Fruit fly (Drosophila melanogaster) Kc167 (cell line): ENCODE results near the gene CG15643.

Experiments used
- Myc ChIP-seq: fragments of >200 bp; optimal IDR thresholded peaks from 2 replicates; lab custom pipeline; 2017; ENCODE audit warnings: missing external identifiers
- Sin3A ChIP-seq: fragments of >200 bp; optimal IDR thresholded peaks from 2 replicates; lab custom pipeline; 2018; ENCODE audit warnings: missing external identifiers
- h ChIP-seq: fragments of >200 bp; optimal IDR thresholded peaks from 3 replicates; lab custom pipeline; 2018; ENCODE audit warnings: missing external identifiers
- insv ChIP-seq: fragments of >200 bp; optimal IDR thresholded peaks from 3 replicates; lab custom pipeline; 2018; ENCODE audit warnings: missing external identifiers
- psq ChIP-seq: fragments of >200 bp; optimal IDR thresholded peaks from 2 replicates; lab custom pipeline; 2017; ENCODE audit warnings: missing external identifiers
- ttk ChIP-seq: sonication (Bioruptor generic); optimal IDR thresholded peaks from 2 replicates; lab custom pipeline; 2017; ENCODE audit warnings: missing external identifiers

CG15643 gene

dm6 chrX:15608751-15609345 is 36.9 kb upstream of the CG15643 start:
- TF ChIP-seq psq: no peak
- no peak for TF ChIP-seq Sin3A (lab: Kevin White, UChicago)
- no peak for TF ChIP-seq ttk (lab: Kevin White, UChicago)
- no peak for TF ChIP-seq insv
- no peak for TF ChIP-seq Myc
- no peak for TF ChIP-seq h (lab: Kevin White, UChicago)

DNA sequence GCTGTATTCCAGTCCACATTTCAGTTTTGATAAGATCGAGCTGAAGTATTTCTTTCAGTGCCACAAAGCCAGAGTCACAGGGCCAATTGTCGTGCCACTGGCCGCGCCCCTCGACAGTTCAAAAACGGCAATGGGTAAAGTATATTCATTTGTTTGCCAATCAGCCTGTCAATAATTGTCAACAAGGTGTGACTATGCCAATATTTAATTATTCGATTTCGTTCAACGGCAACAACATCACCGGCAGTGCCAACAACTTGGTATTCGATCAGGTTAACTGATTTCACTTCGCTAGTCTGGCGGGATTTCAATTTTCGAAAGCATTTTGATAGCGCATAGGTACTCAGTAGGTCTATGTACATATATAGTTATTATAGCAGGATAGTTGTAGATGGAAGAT is 30.5 kb upstream of the CG15643 start:
- no peak for TF ChIP-seq Myc
- no peak for TF ChIP-seq h (lab: Kevin White, UChicago)
- TF ChIP-seq Sin3A (lab: Kevin White, UChicago): no peak
- TF ChIP-seq insv: no peak
- TF ChIP-seq psq: no peak
- no peak for TF ChIP-seq ttk (lab: Kevin White, UChicago)

dm6 chrX:15601285-15601684 is 29.3 kb upstream of the CG15643 start:
- TF ChIP-seq insv (no peak), ttk (lab: Kevin White, UChicago) (no peak), h (lab: Kevin White, UChicago) (no peak), psq (no peak), Sin3A (lab: Kevin White, UChicago) (no peak), Myc (no peak)

DNA sequence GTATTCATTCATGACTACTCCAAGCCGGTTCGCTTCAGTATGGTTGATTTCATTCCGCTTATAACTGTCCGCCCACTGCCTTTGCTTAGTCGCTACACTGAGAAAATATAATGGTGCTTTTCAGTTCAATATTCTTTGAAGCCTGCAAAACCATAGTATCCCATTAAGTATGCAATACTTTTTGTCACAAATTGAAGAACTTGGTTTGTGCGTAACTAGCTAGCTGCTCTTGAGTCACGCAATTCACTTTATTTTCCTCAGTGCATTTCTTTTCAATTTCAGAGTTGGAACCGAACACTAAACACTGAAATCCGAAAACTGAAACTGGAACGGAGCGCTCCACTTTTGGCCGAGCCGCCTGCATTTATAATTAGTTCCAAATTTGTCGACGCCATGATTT is 27.7 kb upstream of the CG15643 start:
- no peak for TF ChIP-seq insv
- no peak for TF ChIP-seq ttk (lab: Kevin White, UChicago)
- TF ChIP-seq Sin3A (lab: Kevin White, UChicago): no peak
- no peak for TF ChIP-seq h (lab: Kevin White, UChicago)
- no peak for TF ChIP-seq Myc
- TF ChIP-seq psq: no peak

- TF ChIP-seq Sin3A (lab: Kevin White, UChicago) (no peak), psq (no peak), Myc (no peak), ttk (lab: Kevin White, UChicago) (no peak), insv (no peak), h (lab: Kevin White, UChicago) (no peak)
Observed at dm6 chrX:15594230-15594857, 22.4 kb upstream of the CG15643 start.

- TF ChIP-seq psq (no peak), ttk (lab: Kevin White, UChicago) (no peak), h (lab: Kevin White, UChicago) (no peak)
Observed at dm6 chrX:15593477-15594229, 21.7 kb upstream of the CG15643 start, which contains the start of gene Chsy. Gene Chsy, minus strand, starts transcription at chrX:15593534.

DNA sequence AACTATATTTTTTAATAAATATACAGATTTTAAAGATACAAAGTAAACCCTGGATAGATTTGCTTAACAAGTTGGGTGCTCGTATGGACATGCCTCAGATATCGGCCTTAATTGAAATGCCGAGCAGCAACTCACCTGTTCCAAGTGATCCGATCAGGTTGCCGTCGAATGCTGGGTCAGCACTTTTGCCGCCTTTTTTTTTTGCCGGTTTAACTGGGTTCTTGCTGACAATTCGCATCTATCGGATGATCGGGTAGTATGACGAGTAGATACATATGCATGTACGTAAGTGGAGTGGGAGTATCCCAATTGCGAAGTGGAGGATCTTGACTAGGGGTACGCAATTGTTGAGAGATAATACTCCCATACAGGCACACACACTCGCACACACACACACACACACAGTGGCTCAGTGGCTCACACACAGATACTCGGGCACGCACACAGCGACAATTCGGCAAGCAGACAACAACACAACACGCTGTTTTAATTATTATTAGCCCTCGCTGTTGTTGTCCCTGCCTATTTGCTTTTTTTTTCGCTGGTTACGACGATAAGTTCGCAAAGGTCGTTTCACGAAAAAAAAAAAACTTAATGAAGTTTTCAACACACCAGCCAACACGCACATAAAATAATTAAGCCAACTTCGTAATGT is 21.0 kb upstream of the CG15643 start:
- TF ChIP-seq psq: no peak
- TF ChIP-seq ttk (lab: Kevin White, UChicago): no peak
- no peak for TF ChIP-seq insv
- TF ChIP-seq Sin3A (lab: Kevin White, UChicago): no peak
- TF ChIP-seq h (lab: Kevin White, UChicago): no peak
- no peak for TF ChIP-seq Myc

dm6 chrX:15591721-15592491 is 20.0 kb upstream of the CG15643 start:
- TF ChIP-seq insv: no peak
- TF ChIP-seq h (lab: Kevin White, UChicago): no peak
- no peak for TF ChIP-seq Sin3A (lab: Kevin White, UChicago)
- no peak for TF ChIP-seq ttk (lab: Kevin White, UChicago)
- no peak for TF ChIP-seq psq
- TF ChIP-seq Myc: no peak

dm6 chrX:15587433-15587832 is 15.5 kb upstream of the CG15643 start, which contains the start of gene Alp11:
Gene Alp11, plus strand, starts transcription at chrX:15587733.
- TF ChIP-seq h (lab: Kevin White, UChicago) (no peak), insv (no peak)

dm6 chrX:15583842-15584441 is 12.0 kb upstream of the CG15643 start:
- TF ChIP-seq ttk (lab: Kevin White, UChicago) (peak; percentile 96), psq (no peak), Sin3A (lab: Kevin White, UChicago) (no peak), Myc (no peak), insv (no peak), h (lab: Kevin White, UChicago) (no peak)

dm6 chrX:15582853-15583252 is 10.9 kb upstream of the CG15643 start, which contains the start of the genes CG9215 and CG8097:
Gene CG9215, minus strand, starts transcription at chrX:15582874.
Gene CG8097, plus strand, starts transcription at chrX:15583159.
- TF ChIP-seq psq (no peak), h (lab: Kevin White, UChicago) (no peak), ttk (lab: Kevin White, UChicago) (no peak), insv (no peak), Myc (no peak), Sin3A (lab: Kevin White, UChicago) (no peak)
